Fruit fly (Drosophila melanogaster): Measurements from ENCODE around the gene CG13407.

The CG13407 gene

DNA sequence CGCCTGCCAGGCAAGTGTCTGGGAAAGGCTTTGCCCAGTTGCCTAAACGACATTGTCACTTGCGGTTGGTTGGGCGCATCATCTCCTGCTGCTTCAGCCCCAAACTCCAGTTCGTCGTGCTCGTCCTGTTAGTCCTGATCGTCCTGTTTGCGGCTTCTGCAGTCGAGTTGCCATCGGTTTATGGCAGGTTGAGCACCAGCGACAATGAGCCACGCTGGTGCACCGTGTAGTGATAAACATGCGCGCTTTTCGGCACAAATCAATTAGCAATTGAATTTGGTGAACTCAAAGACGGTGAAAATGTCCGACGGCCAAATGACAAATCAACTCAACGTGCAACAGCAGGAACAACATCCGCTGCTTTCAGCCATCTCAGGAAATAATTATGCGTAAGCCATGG, at the start of gene CG13407:
Gene CG13407, plus strand, starts transcription at position 301 of the 400 bp plus-strand sequence.
- TF ChIP-seq pan (optimal IDR thresholded peaks at IDR 0.05), result no peak
- no peak for TF ChIP-seq CG8478 (optimal IDR thresholded peaks at IDR 0.05)
- no peak for TF ChIP-seq EcR (GFP tag; optimal IDR thresholded peaks at IDR 0.05)
- TF ChIP-seq Dll (optimal IDR thresholded peaks at IDR 0.05), result no peak
- no peak for TF ChIP-seq usp (GFP tag; optimal IDR thresholded peaks at IDR 0.05)
- TF ChIP-seq psq (optimal IDR thresholded peaks at IDR 0.05), result no peak

DNA sequence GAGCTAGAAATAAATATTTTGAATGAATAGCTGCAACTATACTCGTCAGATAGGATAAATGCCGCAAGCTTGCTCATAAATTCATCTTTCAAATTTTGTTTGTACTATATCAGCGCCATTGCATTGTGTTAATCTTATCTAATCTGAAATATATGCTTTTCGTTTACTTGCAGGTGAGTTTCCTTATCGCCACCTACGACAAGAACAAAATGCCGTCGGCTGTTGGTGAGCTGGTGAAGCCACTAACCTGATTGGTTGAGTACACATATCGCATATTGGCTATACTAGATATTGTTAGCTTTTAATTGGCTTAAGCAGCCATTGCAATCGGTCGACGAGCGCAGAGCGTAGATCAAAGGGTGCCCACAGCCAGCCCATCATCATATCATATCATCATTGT, 49.5 kb upstream of the CG13407 start:
- TF ChIP-seq psq (optimal IDR thresholded peaks at IDR 0.05) (no peak), EcR (GFP tag; optimal IDR thresholded peaks at IDR 0.05) (no peak), usp (GFP tag; optimal IDR thresholded peaks at IDR 0.05) (no peak), pan (optimal IDR thresholded peaks at IDR 0.05) (no peak), CG8478 (optimal IDR thresholded peaks at IDR 0.05) (no peak), Dll (optimal IDR thresholded peaks at IDR 0.05) (no peak)

DNA sequence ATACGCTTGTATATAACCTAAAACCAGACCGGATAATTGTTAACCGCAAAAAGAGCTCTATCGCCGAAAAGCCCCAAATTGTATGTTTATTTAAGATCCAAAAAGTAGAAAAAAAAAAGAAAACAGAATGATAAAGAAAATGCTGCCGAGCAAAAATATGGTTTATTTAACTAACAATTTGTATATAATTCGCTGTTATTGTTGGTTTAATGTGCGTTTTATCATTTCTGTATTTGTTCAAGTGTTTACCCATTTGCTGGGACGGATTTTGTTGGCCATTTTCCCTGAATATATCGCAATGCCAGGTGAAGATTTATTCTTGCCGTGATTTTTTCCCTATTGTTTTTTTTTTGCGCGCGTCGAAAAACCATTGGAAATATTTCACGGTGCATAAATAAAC, 46.1 kb upstream of the CG13407 start:
- TF ChIP-seq usp (GFP tag; optimal IDR thresholded peaks at IDR 0.05) (no peak), EcR (GFP tag; optimal IDR thresholded peaks at IDR 0.05) (no peak), CG8478 (optimal IDR thresholded peaks at IDR 0.05) (no peak), Dll (optimal IDR thresholded peaks at IDR 0.05) (no peak), pan (optimal IDR thresholded peaks at IDR 0.05) (no peak), psq (optimal IDR thresholded peaks at IDR 0.05) (no peak)

DNA sequence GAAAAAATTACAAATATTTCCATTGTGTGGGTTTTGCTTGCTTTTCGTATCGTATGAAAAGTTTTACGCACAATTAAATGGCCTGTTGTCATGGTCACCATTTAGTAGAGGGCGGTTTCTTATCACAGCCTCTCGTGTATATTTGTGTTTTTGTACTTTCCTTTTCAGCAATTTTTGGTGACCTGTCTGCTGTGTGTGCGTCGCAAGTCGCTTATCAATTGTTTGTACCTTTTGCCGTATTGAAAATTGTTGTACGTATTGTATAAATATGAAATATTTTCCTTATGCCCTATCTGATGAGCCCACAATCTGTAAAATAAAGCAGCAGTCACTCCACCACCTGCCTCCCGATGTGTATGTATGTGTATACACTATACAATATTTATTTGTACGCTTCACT, 36.8 kb upstream of the CG13407 start:
- TF ChIP-seq CG8478 (optimal IDR thresholded peaks at IDR 0.05) (no peak), Dll (optimal IDR thresholded peaks at IDR 0.05) (no peak), EcR (GFP tag; optimal IDR thresholded peaks at IDR 0.05) (no peak), psq (optimal IDR thresholded peaks at IDR 0.05) (no peak), pan (optimal IDR thresholded peaks at IDR 0.05) (no peak), usp (GFP tag; optimal IDR thresholded peaks at IDR 0.05) (no peak)

DNA sequence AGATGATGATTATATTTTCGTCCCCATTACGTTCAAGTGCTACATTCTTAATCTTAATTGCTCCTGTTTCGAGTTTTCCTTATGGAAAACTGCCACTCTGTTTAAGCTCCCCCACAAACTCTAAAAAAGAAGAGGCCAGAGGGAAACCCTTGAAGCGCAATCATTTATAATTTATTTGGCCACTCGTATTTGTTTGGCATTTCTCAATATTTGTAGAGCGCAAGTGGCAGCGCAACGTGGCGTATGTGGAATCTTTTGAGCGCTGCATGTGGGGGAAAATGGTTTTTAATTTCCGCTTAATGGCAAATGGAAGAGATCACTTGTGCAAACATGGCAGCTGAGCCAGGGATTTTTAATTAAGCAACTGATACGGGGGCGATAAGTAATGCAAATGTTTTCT, 36.0 kb upstream of the CG13407 start:
- TF ChIP-seq EcR (GFP tag; optimal IDR thresholded peaks at IDR 0.05), result no peak
- TF ChIP-seq pan (optimal IDR thresholded peaks at IDR 0.05), result no peak
- TF ChIP-seq Dll (optimal IDR thresholded peaks at IDR 0.05), result no peak
- TF ChIP-seq usp (GFP tag; optimal IDR thresholded peaks at IDR 0.05), result no peak
- TF ChIP-seq psq (optimal IDR thresholded peaks at IDR 0.05), result no peak
- no peak for TF ChIP-seq CG8478 (optimal IDR thresholded peaks at IDR 0.05)

DNA sequence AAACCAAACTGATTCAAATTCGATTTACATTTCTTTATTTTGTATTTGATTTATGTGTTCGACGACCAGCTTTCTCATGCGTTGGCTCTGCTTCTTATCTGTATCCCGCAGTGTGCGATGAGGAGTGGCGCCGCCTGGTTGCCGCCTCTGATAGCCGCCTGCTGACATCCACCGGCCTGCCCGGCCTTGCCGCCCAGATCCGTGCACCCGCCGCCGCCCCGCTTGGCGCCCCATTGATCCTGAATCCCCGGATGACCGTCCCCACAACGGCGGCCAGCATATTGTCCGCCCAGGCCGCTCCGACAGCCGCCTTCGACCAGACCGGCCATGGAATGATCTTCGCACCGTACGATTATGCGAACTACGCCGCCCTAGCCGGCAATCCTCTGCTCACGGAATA, 31.6 kb upstream of the CG13407 start:
- TF ChIP-seq usp (GFP tag; optimal IDR thresholded peaks at IDR 0.05) (no peak), EcR (GFP tag; optimal IDR thresholded peaks at IDR 0.05) (no peak), CG8478 (optimal IDR thresholded peaks at IDR 0.05) (no peak), Dll (optimal IDR thresholded peaks at IDR 0.05) (no peak), psq (optimal IDR thresholded peaks at IDR 0.05) (no peak), pan (optimal IDR thresholded peaks at IDR 0.05) (no peak)

DNA sequence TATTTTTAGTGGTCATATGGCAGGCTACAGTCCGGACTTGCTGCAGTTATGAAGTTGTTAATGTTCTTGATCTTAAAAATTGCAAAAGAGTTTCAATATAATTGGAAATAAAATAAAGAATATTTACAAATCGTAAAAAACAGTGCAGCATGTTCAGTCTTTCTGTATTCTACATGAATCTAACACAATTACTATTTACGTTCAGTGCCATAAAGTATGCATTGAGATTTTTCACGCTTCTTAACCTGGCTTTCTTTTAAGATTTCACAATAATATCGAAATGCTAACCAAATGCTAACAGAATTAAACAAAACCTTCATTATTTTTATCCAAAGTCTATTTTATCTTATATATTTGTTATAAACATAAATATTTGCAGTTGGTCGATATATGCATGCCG, 30.7 kb upstream of the CG13407 start:
- TF ChIP-seq usp (GFP tag; optimal IDR thresholded peaks at IDR 0.05) (no peak), psq (optimal IDR thresholded peaks at IDR 0.05) (no peak), CG8478 (optimal IDR thresholded peaks at IDR 0.05) (no peak), Dll (optimal IDR thresholded peaks at IDR 0.05) (no peak), EcR (GFP tag; optimal IDR thresholded peaks at IDR 0.05) (no peak), pan (optimal IDR thresholded peaks at IDR 0.05) (no peak)

DNA sequence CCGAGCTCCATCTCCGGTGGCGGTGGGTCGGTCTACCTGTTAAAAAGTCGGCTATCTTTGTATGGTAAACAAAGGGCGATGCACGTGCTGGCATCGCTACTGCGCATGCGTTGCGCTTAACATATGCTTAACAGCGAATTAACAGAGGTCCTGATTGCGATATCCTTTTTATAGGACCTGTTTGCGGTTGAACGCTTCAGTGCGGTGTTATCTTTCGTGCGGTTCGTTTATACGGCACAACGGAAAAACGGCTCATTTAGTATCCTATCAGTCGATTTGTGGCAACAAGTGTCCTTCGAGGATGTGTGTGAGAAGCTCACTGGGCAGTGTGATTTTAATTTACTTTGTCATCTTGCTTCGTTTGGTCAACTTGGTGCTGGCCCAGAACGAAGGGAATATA, 23.1 kb upstream of the CG13407 start, which contains the start of gene CG13408:
Gene CG13408, plus strand, starts transcription at position 222 of the 400 bp plus-strand sequence.
- TF ChIP-seq usp (GFP tag; optimal IDR thresholded peaks at IDR 0.05), result no peak

DNA sequence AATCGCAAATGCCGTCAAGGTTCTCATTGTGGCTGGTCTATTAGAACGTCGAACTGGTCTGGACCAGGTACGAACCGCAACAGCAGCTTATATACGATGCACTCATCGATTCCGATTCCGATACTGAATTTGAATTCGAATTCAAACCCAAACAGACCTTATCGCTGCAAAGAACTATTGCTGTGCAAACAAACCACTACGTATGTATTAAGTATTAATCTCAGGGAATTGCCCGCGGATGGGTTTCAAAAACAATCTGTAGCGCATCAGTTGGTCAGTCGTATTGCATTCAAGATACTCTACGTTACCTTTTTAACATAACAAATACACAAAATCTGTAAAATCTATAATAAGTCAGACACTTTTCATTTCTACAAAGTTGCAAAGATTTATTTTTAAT, 16.9 kb upstream of the CG13407 start, which contains the start of gene BomT3:
Gene BomT3, minus strand, starts transcription at position 101 of the 400 bp plus-strand sequence.
- TF ChIP-seq Dll (optimal IDR thresholded peaks at IDR 0.05) (no peak), usp (GFP tag; optimal IDR thresholded peaks at IDR 0.05) (no peak), CG8478 (optimal IDR thresholded peaks at IDR 0.05) (no peak), EcR (GFP tag; optimal IDR thresholded peaks at IDR 0.05) (no peak), pan (optimal IDR thresholded peaks at IDR 0.05) (no peak), psq (optimal IDR thresholded peaks at IDR 0.05) (no peak)

DNA sequence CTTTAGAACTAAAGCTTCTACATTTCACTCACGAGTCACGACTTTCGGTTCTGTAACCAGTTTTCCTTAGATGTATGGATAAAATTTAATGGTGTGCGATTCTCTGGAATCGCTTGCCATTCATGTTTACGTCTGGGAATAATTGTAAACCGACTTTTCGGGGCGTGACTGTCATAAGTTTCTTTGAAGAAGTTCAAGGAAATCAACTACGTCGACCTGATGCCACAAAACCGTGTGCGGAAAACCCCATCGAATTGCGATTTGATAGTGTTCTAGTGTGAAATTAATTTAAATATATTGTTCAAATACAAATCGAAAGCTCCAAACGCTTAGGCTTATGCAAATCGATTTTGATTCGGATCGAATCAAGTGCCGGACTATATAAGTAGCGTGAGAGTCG, 16.4 kb upstream of the CG13407 start, which contains the start of gene BomBc3:
Gene BomBc3, plus strand, starts transcription at position 301 of the 400 bp plus-strand sequence.
- no peak for TF ChIP-seq CG8478 (optimal IDR thresholded peaks at IDR 0.05)

DNA sequence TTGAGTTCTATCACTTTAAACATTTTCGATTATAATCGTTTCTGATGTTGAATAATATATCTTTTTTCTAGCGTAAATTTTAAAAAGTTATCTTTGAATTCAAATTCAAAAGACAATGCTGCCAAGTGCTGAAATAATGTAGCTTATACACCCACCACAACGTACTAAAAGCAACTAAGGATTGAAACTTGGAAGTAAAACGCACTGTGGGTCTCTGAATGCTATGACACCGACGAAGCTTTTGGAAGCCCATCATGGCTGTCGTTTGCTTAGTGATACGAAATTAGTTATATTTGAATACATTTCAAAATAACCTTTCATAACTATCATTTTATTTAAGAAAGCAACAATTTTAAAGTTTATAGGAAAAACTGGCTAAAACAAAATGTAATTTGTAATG, 9.3 kb upstream of the CG13407 start:
- no peak for TF ChIP-seq psq (optimal IDR thresholded peaks at IDR 0.05)
- TF ChIP-seq EcR (GFP tag; optimal IDR thresholded peaks at IDR 0.05), result no peak

DNA sequence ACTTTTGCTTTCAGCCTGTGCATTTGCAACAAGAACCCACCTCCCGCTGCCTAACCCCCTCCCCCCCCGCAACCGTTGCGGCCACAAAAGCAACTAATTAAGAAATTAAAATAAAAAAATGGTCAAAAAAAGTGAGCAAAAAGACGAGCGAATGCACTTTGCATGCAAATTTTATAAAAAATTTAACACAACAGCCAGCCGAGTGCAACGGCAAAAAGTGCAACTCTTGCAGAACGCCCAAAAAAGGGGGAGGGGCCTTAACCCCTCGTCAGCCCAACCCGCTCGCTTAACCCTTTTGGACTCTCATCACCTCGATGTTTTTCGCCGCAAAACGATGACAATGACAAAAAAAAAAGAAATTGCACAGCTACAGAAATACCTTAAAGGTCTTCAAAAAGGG, 6.3 kb upstream of the CG13407 start:
- TF ChIP-seq usp (GFP tag; optimal IDR thresholded peaks at IDR 0.05) (no peak), pan (optimal IDR thresholded peaks at IDR 0.05) (no peak), psq (optimal IDR thresholded peaks at IDR 0.05) (no peak), EcR (GFP tag; optimal IDR thresholded peaks at IDR 0.05) (no peak), Dll (optimal IDR thresholded peaks at IDR 0.05) (no peak), CG8478 (optimal IDR thresholded peaks at IDR 0.05) (no peak)

DNA sequence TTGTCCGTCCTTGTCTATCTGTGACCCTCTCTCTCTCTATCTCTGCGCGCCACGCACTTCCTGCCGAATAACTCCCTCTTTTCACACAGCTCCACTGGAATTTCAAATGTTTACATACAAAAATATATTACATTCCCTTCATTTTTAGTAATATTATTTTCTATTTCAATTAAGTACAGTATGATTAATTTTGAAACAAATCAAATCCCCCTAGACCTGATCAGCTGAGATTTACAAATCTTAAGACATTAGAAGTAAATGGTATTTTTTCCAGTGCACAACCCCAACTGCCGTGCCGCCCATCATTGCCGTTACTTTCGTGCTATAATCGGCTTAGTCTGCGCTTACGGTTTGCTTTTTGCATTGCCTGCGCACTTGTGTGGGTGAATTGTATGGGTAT, 5.1 kb downstream of the CG13407 start:
- no peak for TF ChIP-seq Dll (optimal IDR thresholded peaks at IDR 0.05)
- TF ChIP-seq CG8478 (optimal IDR thresholded peaks at IDR 0.05), result no peak
- no peak for TF ChIP-seq psq (optimal IDR thresholded peaks at IDR 0.05)
- no peak for TF ChIP-seq pan (optimal IDR thresholded peaks at IDR 0.05)
- TF ChIP-seq usp (GFP tag; optimal IDR thresholded peaks at IDR 0.05), result no peak

DNA sequence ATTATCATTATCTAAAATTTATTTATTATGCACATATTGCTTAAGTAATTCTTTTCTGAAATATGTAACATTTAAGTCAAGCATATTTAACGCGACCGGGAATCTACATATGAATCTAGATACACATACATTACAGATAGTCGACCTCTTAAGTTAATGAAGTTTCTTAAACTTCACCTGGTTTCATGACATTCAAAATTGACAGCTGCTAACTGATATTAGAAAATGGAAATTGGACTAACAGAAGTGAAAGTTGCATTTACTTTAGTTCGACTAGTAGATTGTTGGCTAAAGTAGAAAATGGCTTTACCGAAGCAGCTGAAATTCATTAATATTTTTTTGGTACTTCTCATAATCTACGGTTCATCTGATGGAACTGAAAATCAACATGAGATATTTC, 9.9 kb downstream of the CG13407 start, which contains the start of gene Ir94a:
Gene Ir94a, plus strand, starts transcription at position 301 of the 400 bp plus-strand sequence.
- no peak for TF ChIP-seq EcR (GFP tag; optimal IDR thresholded peaks at IDR 0.05)
- no peak for TF ChIP-seq pan (optimal IDR thresholded peaks at IDR 0.05)
- no peak for TF ChIP-seq usp (GFP tag; optimal IDR thresholded peaks at IDR 0.05)
- TF ChIP-seq Dll (optimal IDR thresholded peaks at IDR 0.05), result no peak
- TF ChIP-seq psq (optimal IDR thresholded peaks at IDR 0.05), result no peak
- TF ChIP-seq CG8478 (optimal IDR thresholded peaks at IDR 0.05), result no peak
